Worm (Caenorhabditis elegans): ENCODE measurements around the gene dlat-1.

The dlat-1 gene

ce11 chrV:14409905-14410304 lies 37.2 kb downstream of the dlat-1 start:
- TF ChIP-seq tbx-11 (GFP tag; IDR thresholded peaks at IDR 0.05): no peak

DNA sequence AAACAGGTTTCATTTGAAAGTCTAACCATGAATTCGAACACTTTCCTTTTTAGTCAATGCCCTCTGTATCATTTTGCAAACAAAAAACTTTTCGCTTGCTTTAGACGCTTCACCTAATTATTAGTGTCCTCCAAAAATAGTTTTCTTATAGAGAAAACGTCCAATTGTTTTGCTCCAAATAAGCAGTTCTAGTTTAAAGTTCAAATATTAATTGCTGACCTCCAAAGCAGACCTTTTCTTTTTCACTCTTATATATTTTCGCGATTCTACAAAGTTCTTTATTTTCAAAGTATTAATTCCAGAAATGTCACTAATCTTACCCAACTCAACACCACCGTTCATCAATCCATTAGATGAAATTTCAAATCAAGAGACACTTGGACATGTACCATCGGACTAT lies 38.3 kb downstream of the dlat-1 start, which contains the start of gene gnrr-2:
Gene gnrr-2, plus strand, starts transcription at position 301 of the 400 bp plus-strand sequence.
- TF ChIP-seq tbx-11 (GFP tag; IDR thresholded peaks at IDR 0.05) (no peak), flt-1 (GFP tag; IDR thresholded peaks at IDR 0.05) (no peak), ceh-13 (GFP tag; optimal IDR thresholded peaks at IDR 0.05) (no peak), ets-7 (tag; optimal IDR thresholded peaks at IDR 0.05) (no peak), hnd-1 (tag; optimal IDR thresholded peaks at IDR 0.05) (no peak), hmg-4 (GFP tag; optimal IDR thresholded peaks at IDR 0.05) (no peak), tra-4 (tag; optimal IDR thresholded peaks at IDR 0.05) (no peak), scrt-1 (GFP tag; IDR thresholded peaks at IDR 0.05) (no peak), pes-1 (GFP tag; IDR thresholded peaks at IDR 0.05) (no peak), ama-1 (optimal IDR thresholded peaks at IDR 0.05) (no peak), aly-1 (tag; optimal IDR thresholded peaks at IDR 0.05) (no peak)

DNA sequence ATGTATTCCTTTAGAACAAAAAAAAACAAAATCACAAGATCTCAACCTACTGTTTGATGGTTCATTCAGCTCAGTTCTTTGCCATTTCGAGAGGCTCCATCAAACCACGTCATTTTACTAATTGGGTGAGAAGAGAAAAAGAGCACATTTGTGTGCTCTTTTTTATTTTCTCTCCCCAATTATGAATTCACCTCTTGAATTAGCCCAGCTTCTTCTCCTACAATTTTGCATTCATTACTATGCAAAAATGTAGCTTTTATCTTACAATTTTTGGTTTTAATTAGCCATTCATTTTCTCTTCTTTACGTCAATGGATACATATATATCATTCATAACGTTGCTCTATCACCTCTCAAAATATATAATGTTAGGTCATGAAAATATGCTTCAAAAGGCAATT lies 41.4 kb downstream of the dlat-1 start:
- TF ChIP-seq hmg-4 (GFP tag; optimal IDR thresholded peaks at IDR 0.05) (no peak), flt-1 (GFP tag; IDR thresholded peaks at IDR 0.05) (no peak), sea-1 (GFP tag; conservative IDR thresholded peaks at IDR 0.05) (no peak), scrt-1 (GFP tag; IDR thresholded peaks at IDR 0.05) (no peak), tbx-37 (GFP tag; conservative IDR thresholded peaks at IDR 0.05) (no peak), tbx-11 (GFP tag; IDR thresholded peaks at IDR 0.05) (no peak), ama-1 (optimal IDR thresholded peaks at IDR 0.05) (no peak), F13C5.2 (tag; optimal IDR thresholded peaks at IDR 0.05) (no peak), aly-1 (tag; optimal IDR thresholded peaks at IDR 0.05) (no peak), tra-4 (tag; optimal IDR thresholded peaks at IDR 0.05) (no peak), ets-7 (tag; optimal IDR thresholded peaks at IDR 0.05) (no peak), ceh-36 (tag; optimal IDR thresholded peaks at IDR 0.05) (no peak), hmbx-1 (tag; optimal IDR thresholded peaks at IDR 0.05) (no peak), ceh-13 (GFP tag; optimal IDR thresholded peaks at IDR 0.05) (no peak), B0310.2 (tag; optimal IDR thresholded peaks at IDR 0.05) (no peak)

- TF ChIP-seq pes-1 (GFP tag; IDR thresholded peaks at IDR 0.05) (no peak), ceh-13 (GFP tag; optimal IDR thresholded peaks at IDR 0.05) (no peak)
Measured at ce11 chrV:14396123-14396669, 50.9 kb downstream of the dlat-1 start.
